Worm (Caenorhabditis elegans): Measurements from ENCODE around the gene Y116A8C.30.

ce11 chrIV:17084317-17084716 lies 19.2 kb downstream of the Y116A8C.30 start:
- TF ChIP-seq nhr-237 (tag; optimal IDR thresholded peaks at IDR 0.05) (no peak), egl-13 (tag; optimal IDR thresholded peaks at IDR 0.05) (no peak), fkh-10 (GFP tag; optimal IDR thresholded peaks at IDR 0.05) (no peak), F16B12.6 (tag; optimal IDR thresholded peaks at IDR 0.05) (no peak), nhr-11 (tag; optimal IDR thresholded peaks at IDR 0.05) (no peak), lin-35 (GFP tag; optimal IDR thresholded peaks at IDR 0.05) (peak; percentile 5 to 25), snpc-4 (tag; optimal IDR thresholded peaks at IDR 0.05) (no peak), nhr-12 (tag; optimal IDR thresholded peaks at IDR 0.05) (no peak), elt-3 (tag; optimal IDR thresholded peaks at IDR 0.05) (no peak), ceh-88 (GFP tag; IDR thresholded peaks at IDR 0.05) (no peak), C04F5.9 (tag; optimal IDR thresholded peaks at IDR 0.05) (no peak), sox-4 (tag; optimal IDR thresholded peaks at IDR 0.05) (no peak), pqm-1 (tag; optimal IDR thresholded peaks at IDR 0.05) (no peak), unc-62 (GFP tag; optimal IDR thresholded peaks at IDR 0.05) (no peak)
